Fruit fly (Drosophila melanogaster): ENCODE measurements around the gene vri.

vri gene

dm6 chr2L:5254105-5254711, 34.5 kb upstream of the vri start (continued):
- TF ChIP-seq Opbp (GFP tag; IDR thresholded peaks at IDR 0.05; ENCODE audit: partially characterized antibody) (no peak), ato (GFP tag; IDR thresholded peaks at IDR 0.05; ENCODE audit: partially characterized antibody) (no peak), lmd (GFP tag; IDR thresholded peaks at IDR 0.05) (no peak), gsb-n (tag; optimal IDR thresholded peaks at IDR 0.05) (no peak), repo (GFP tag; optimal IDR thresholded peaks at IDR 0.05) (no peak), hth (optimal IDR thresholded peaks at IDR 0.05) (no peak), HmgD (GFP tag; optimal IDR thresholded peaks at IDR 0.05) (no peak), Spps (tag; optimal IDR thresholded peaks at IDR 0.05) (no peak), CG4617 (GFP tag; optimal IDR thresholded peaks at IDR 0.05; ENCODE audit: borderline replicate concordance) (no peak), CG4328 (GFP tag; optimal IDR thresholded peaks at IDR 0.05) (no peak), B-H2 (GFP tag; optimal IDR thresholded peaks at IDR 0.05) (no peak), Ets97D (GFP tag; optimal IDR thresholded peaks at IDR 0.05) (no peak), ewg (GFP tag; optimal IDR thresholded peaks at IDR 0.05) (no peak), ssp (GFP tag; IDR thresholded peaks at IDR 0.05) (0 out of 2 replicates have a peak, but pooled peaks have one; percentile 10), CG10979 (tag; optimal IDR thresholded peaks at IDR 0.05) (peak; percentile 32), Usf (GFP tag; optimal IDR thresholded peaks at IDR 0.05) (no peak), eyg (GFP tag; optimal IDR thresholded peaks at IDR 0.05) (no peak), bowl (GFP tag; IDR thresholded peaks at IDR 0.05) (no peak), Ets65A (GFP tag) (peak; percentile 6), chif (GFP tag; optimal IDR thresholded peaks at IDR 0.05) (no peak), CG31441 (GFP tag; IDR thresholded peaks at IDR 0.05) (peak; percentile 26; the same call in 1 of the 2 replicates), gcm2 (GFP tag; optimal IDR thresholded peaks at IDR 0.05) (no peak), gcm (GFP tag; optimal IDR thresholded peaks at IDR 0.05) (no peak), CG10267 (tag; optimal IDR thresholded peaks at IDR 0.05) (no peak), CG6689 (GFP tag; IDR thresholded peaks at IDR 0.05) (no peak), zfh1 (GFP tag; IDR thresholded peaks at IDR 0.05) (0 out of 3 replicates have a peak, but pooled peaks have one; percentile 41), CG10209 (GFP tag; optimal IDR thresholded peaks at IDR 0.05) (no peak), Hr39 (optimal IDR thresholded peaks at IDR 0.05) (no peak), HHEX (GFP tag; optimal IDR thresholded peaks at IDR 0.05) (no peak), Neu2 (GFP tag; optimal IDR thresholded peaks at IDR 0.05; ENCODE audit: borderline replicate concordance) (no peak), HLH4C (GFP tag; IDR thresholded peaks at IDR 0.05; ENCODE audit: partially characterized antibody) (no peak), Atf-2 (GFP tag; optimal IDR thresholded peaks at IDR 0.05) (no peak), maf-S (GFP tag; optimal IDR thresholded peaks at IDR 0.05) (no peak)

DNA sequence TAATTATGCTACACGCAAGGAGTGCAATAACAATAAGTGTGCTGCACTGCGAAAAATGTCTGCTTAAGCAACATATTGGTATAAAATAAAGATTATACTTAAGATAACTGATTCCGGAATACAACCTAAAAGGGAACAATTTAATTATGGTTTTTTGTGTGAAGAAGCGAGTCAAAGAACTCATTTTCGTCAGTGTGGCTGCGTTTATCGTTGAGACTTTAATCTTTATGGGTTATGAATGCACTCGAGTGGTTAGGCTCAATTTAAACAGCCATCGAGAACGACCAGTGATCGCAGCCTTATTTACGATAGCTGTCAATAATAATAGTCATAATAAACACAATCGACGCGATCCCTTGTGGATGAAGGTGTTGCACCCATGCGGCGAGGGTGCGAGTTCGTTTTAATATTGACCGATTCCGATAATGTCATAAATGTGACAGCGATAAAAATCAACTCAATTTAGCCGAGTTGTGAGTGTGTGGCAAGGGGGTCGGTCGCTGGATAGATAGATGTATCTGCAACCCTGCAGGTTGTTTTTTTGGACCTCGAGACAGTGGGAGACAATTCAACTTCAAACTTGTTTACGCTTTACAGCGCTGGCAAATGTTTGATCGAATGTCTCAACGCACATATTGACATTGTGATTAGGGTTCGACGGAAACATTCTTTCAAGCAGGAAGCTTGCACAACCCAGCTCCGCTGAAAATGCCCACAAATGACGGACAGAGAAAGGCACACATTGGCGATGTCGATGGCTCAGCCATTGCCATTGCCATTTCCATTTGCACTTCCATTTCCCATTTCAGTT, 32.5 kb upstream of the vri start:
- TF ChIP-seq unpg (GFP tag; optimal IDR thresholded peaks at IDR 0.05) (peak; percentile 29), ranshi (GFP tag; IDR thresholded peaks at IDR 0.05) (no peak), Hey (tag; optimal IDR thresholded peaks at IDR 0.05) (no peak), CG17568 (GFP tag; optimal IDR thresholded peaks at IDR 0.05) (peak; percentile 64), Adf1 (GFP tag; IDR thresholded peaks at IDR 0.05) (no peak), CG6254 (GFP tag; optimal IDR thresholded peaks at IDR 0.05) (peak; percentile 77), CG5245 (GFP tag; optimal IDR thresholded peaks at IDR 0.05) (peak; percentile 4), Opbp (GFP tag; IDR thresholded peaks at IDR 0.05; ENCODE audit: partially characterized antibody) (no peak), odd (GFP tag; optimal IDR thresholded peaks at IDR 0.05) (peak; percentile 25), CoRest (tag; optimal IDR thresholded peaks at IDR 0.05) (peak; percentile 15), Oli (tag; optimal IDR thresholded peaks at IDR 0.05) (peak; percentile 29), CG3838 (GFP tag; optimal IDR thresholded peaks at IDR 0.05) (peak; percentile 20), chif (GFP tag; optimal IDR thresholded peaks at IDR 0.05) (peak; percentile 20 to 42), ara (GFP tag; IDR thresholded peaks at IDR 0.05) (peak; percentile 72; the same call in 1 of the 2 replicates), CG10543 (GFP tag; optimal IDR thresholded peaks at IDR 0.05) (peak; percentile 28), CG11723 (GFP tag; optimal IDR thresholded peaks at IDR 0.05) (peak; percentile 45), BtbVII (GFP tag; optimal IDR thresholded peaks at IDR 0.05) (peak; percentile 25), pum (GFP tag; optimal IDR thresholded peaks at IDR 0.05) (peak; percentile 14), ash1 (GFP tag; optimal IDR thresholded peaks at IDR 0.05) (no peak)

All from whole organism, embryonic.